Worm (Caenorhabditis elegans) whole organism, L4/young adult: Measurements from ENCODE around the gene F49E2.5.

Source experiments
- W03F9.2 ChIP-seq: fragments of 150-350 bp; optimal IDR thresholded peaks from 2 replicates; lab custom pipeline; 2014; ENCODE audit warnings: missing biosample characterization, missing genetic modification characterization
- dao-5 ChIP-seq: sonication (generic microtip); optimal IDR thresholded peaks from 2 replicates; lab custom pipeline; 2016; ENCODE audit warnings: missing genotype, missing genetic modification characterization, moderate library complexity, missing compliant biosample characterization
- him-1 ChIP-seq: sonication (generic microtip); optimal IDR thresholded peaks from 2 replicates; lab custom pipeline; 2016; ENCODE audit warnings: missing genotype, missing genetic modification reagents, missing genetic modification characterization, missing compliant biosample characterization

ce11 chrX:9523118-9523517, 20.3 kb upstream of the F49E2.5 start, which contains the start of gene C07B5.3:
- TF ChIP-seq him-1 (tag; lab: Kevin White, UChicago) (no peak), dao-5 (no peak), W03F9.2 (tag; lab: Kevin White, UChicago) (no peak)
